Worm (Caenorhabditis elegans) whole organism, L4/young adult: ENCODE data around the gene Y62H9A.1.

Source experiments
- W03F9.2 ChIP-seq: fragments of 150-350 bp; optimal IDR thresholded peaks from 2 replicates; lab custom pipeline; 2014; ENCODE audit warnings: missing biosample characterization, missing genetic modification characterization
- dao-5 ChIP-seq: sonication (generic microtip); optimal IDR thresholded peaks from 2 replicates; lab custom pipeline; 2016; ENCODE audit warnings: missing genotype, missing genetic modification characterization, moderate library complexity, missing compliant biosample characterization

ce11 chrX:11850082-11850481, 25.3 kb upstream of the Y62H9A.1 start, which contains the start of gene F54F7.3:
- no peak for TF ChIP-seq dao-5
- no peak for TF ChIP-seq W03F9.2
